Worm (Caenorhabditis elegans) whole organism, early embryonic: Measurements from ENCODE around the gene F52D2.5.

Source experiments
- B0310.2 ChIP-seq: sonication (generic microtip); optimal IDR thresholded peaks from 2 replicates; lab custom pipeline; 2016; ENCODE audit warnings: mild to moderate bottlenecking, missing genetic modification characterization, missing compliant biosample characterization
- F13C5.2 ChIP-seq: sonication (generic microtip); optimal IDR thresholded peaks from 2 replicates; lab custom pipeline; 2017; ENCODE audit warnings: mild to moderate bottlenecking, missing genetic modification characterization, inconsistent platforms, missing compliant biosample characterization
- ama-1 ChIP-seq: fragments of 150-350 bp; optimal IDR thresholded peaks from 2 replicates; lab custom pipeline; 2014
- ceh-13 ChIP-seq: fragments of 200-800 bp; sonication (Bioruptor generic); optimal IDR thresholded peaks from 2 replicates; lab custom pipeline; 2018; ENCODE audit warnings: mild to moderate bottlenecking, missing genetic modification characterization, missing compliant biosample characterization
- ceh-36 ChIP-seq: sonication (generic microtip); optimal IDR thresholded peaks from 2 replicates; lab custom pipeline; 2016; ENCODE audit warnings: missing genetic modification characterization, inconsistent platforms, missing compliant biosample characterization
- ets-7 ChIP-seq: sonication (generic microtip); optimal IDR thresholded peaks from 2 replicates; lab custom pipeline; 2016; ENCODE audit warnings: missing genotype, missing genetic modification characterization, missing compliant biosample characterization
- flt-1 ChIP-seq: fragments of 200-800 bp; sonication (Bioruptor generic); IDR thresholded peaks from 2 replicates; pipeline ENCODE4 v1.3.6; 2022; ENCODE audit warnings: missing genetic modification characterization, missing compliant biosample characterization
- hmbx-1 ChIP-seq: sonication (generic microtip); optimal IDR thresholded peaks from 2 replicates; lab custom pipeline; 2016; ENCODE audit warnings: mild to moderate bottlenecking, missing genetic modification characterization, missing compliant biosample characterization
- hmg-4 ChIP-seq: fragments of 200-800 bp; sonication (Bioruptor generic); optimal IDR thresholded peaks from 2 replicates; lab custom pipeline; 2018; ENCODE audit warnings: mild to moderate bottlenecking, missing genetic modification characterization, missing compliant biosample characterization
- hnd-1 ChIP-seq: sonication (generic microtip); optimal IDR thresholded peaks from 2 replicates; lab custom pipeline; 2016; ENCODE audit warnings: missing genetic modification characterization, missing compliant biosample characterization
- tbx-11 ChIP-seq: fragments of 200-800 bp; sonication (Bioruptor generic); IDR thresholded peaks from 2 replicates; pipeline ENCODE4 v1.3.6; 2022; ENCODE audit warnings: missing genetic modification characterization, missing compliant biosample characterization
- tbx-37 ChIP-seq: fragments of 200-800 bp; sonication (Bioruptor generic); conservative IDR thresholded peaks from 2 replicates; pipeline ENCODE4 v1.3.6; 2022; ENCODE audit warnings: missing genetic modification reagents, missing genetic modification characterization, missing compliant biosample characterization

DNA sequence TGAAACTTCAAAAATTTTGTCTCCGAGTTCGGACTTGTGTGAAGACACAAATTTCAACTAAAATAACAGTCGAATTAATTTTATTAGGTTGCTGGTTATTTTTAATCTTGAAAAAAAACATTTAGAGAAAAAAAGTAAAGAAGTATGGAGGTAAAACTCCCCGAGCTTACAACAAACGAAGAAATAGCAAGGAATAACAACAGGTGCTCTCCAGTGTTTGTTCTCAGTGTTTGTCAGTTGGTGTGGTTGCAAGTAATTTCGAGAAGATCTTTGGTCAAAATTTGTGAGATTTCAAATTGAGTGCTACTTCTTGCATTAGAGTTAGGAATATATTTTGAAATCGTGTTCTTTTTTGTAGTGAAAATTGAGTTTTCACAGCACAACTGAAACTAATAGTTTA lies 10.2 kb upstream of the F52D2.5 start:
- TF ChIP-seq ama-1 (no peak), ets-7 (tag; lab: Kevin White, UChicago) (no peak), hmbx-1 (tag; lab: Kevin White, UChicago) (no peak), hmg-4 (no peak), hnd-1 (tag; lab: Kevin White, UChicago) (no peak), flt-1 (no peak), F13C5.2 (tag; lab: Kevin White, UChicago) (no peak), B0310.2 (tag; lab: Kevin White, UChicago) (no peak), tbx-37 (no peak), ceh-13 (GFP tag; lab: Kevin White, UChicago) (no peak), tbx-11 (GFP tag; lab: Robert Waterston, UW) (no peak), ceh-36 (tag; lab: Kevin White, UChicago) (no peak)
